Fruit fly (Drosophila melanogaster) whole organism, embryonic: ENCODE data around the gene CG42271.
A peak's percentile ranks its signal among the peaks of the same experiment; 100 is the strongest.

Experiments
- Bgb ChIP-seq: fragments of 200-800 bp; sonication (Bioruptor generic); IDR thresholded peaks from 2 replicates; pipeline ENCODE4 v1.3.6; 2022; ENCODE audit warnings: missing biosample characterization, missing genetic modification characterization; ENCODE audit not compliant: partially characterized antibody
- CG10565 ChIP-seq: fragments of 200-800 bp; sonication (Bioruptor generic); optimal IDR thresholded peaks from 3 replicates; lab custom pipeline; 2016; ENCODE audit warnings: missing biosample characterization, mild to moderate bottlenecking, missing genetic modification characterization
- CG10959 ChIP-seq: fragments of 200-800 bp; sonication (Bioruptor generic); IDR thresholded peaks from 2 replicates; pipeline ENCODE4 v1.3.6; 2022; ENCODE audit warnings: missing biosample characterization, missing genetic modification characterization
- CG11093 ChIP-seq: fragments of 200-800 bp; sonication (Bioruptor generic); IDR thresholded peaks from 3 replicates; pipeline ENCODE4 v1.3.6; 2022; ENCODE audit warnings: missing biosample characterization, missing genetic modification characterization
- CG11560 ChIP-seq: fragments of 200-800 bp; sonication (Bioruptor generic); IDR thresholded peaks from 3 replicates; pipeline ENCODE4 v1.3.6; 2022; ENCODE audit warnings: missing biosample characterization, missing genetic modification characterization
- CG12659 ChIP-seq: fragments of 200-800 bp; sonication (Bioruptor generic); optimal IDR thresholded peaks from 3 replicates; lab custom pipeline; 2017; ENCODE audit warnings: mild to moderate bottlenecking, missing biosample characterization, missing genetic modification reagents, missing genetic modification characterization
- CG14050 ChIP-seq: fragments of 200-800 bp; sonication (Bioruptor generic); IDR thresholded peaks from 3 replicates; pipeline ENCODE4 v1.3.6; 2022; ENCODE audit warnings: missing biosample characterization, missing genetic modification characterization
- CG15073 ChIP-seq: fragments of 200-800 bp; sonication (Bioruptor generic); optimal IDR thresholded peaks from 2 replicates; lab custom pipeline; 2016; ENCODE audit warnings: missing biosample characterization, missing genetic modification characterization
- CG16813 ChIP-seq: fragments of 200-800 bp; sonication (Bioruptor generic); IDR thresholded peaks from 3 replicates; pipeline ENCODE4 v1.3.6; 2022; ENCODE audit warnings: missing biosample characterization, missing genetic modification characterization; ENCODE audit not compliant: partially characterized antibody
- CG18011 ChIP-seq: fragments of 200-800 bp; sonication (Bioruptor generic); optimal IDR thresholded peaks from 2 replicates; lab custom pipeline; 2017; ENCODE audit warnings: missing biosample characterization, missing genetic modification characterization, mild to moderate bottlenecking, moderate library complexity, missing genotype
- CG2199 ChIP-seq: fragments of 200-800 bp; sonication (Bioruptor generic); IDR thresholded peaks from 3 replicates; pipeline ENCODE4 v1.3.6; 2022; ENCODE audit warnings: missing biosample characterization, missing genetic modification characterization
- CG31224 ChIP-seq: fragments of 200-800 bp; sonication (Bioruptor generic); IDR thresholded peaks from 2 replicates; pipeline ENCODE4 v1.3.6; 2022; ENCODE audit warnings: missing biosample characterization, missing genetic modification characterization
- CG3847 ChIP-seq: fragments of 200-800 bp; sonication (Bioruptor generic); IDR thresholded peaks from 2 replicates; pipeline ENCODE4 v1.3.6; 2022; ENCODE audit warnings: missing biosample characterization, missing genetic modification characterization
- CG4282 ChIP-seq: fragments of 200-800 bp; sonication (Bioruptor generic); optimal IDR thresholded peaks from 2 replicates; lab custom pipeline; 2016; ENCODE audit warnings: missing biosample characterization, missing genetic modification characterization
- CG4404 ChIP-seq: fragments of 200-800 bp; sonication (Bioruptor generic); IDR thresholded peaks from 2 replicates; pipeline ENCODE4 v1.3.6; 2022; ENCODE audit warnings: missing biosample characterization, missing genetic modification characterization
- CG4424 ChIP-seq: fragments of 200-800 bp; sonication (Bioruptor generic); optimal IDR thresholded peaks from 3 replicates; lab custom pipeline; 2016; ENCODE audit warnings: missing biosample characterization, missing genetic modification characterization
- CG4854 ChIP-seq: fragments of 200-800 bp; sonication (Bioruptor generic); optimal IDR thresholded peaks from 2 replicates; lab custom pipeline; 2016; ENCODE audit warnings: missing biosample characterization, missing genetic modification characterization, inconsistent platforms
- CG6765 ChIP-seq: fragments of 200-800 bp; sonication (Bioruptor generic); optimal IDR thresholded peaks from 3 replicates; lab custom pipeline; 2017; ENCODE audit warnings: missing biosample characterization, mild to moderate bottlenecking, missing genetic modification characterization
- CG7357 ChIP-seq: fragments of 200-800 bp; sonication (Bioruptor generic); IDR thresholded peaks from 3 replicates; pipeline ENCODE4 v1.3.6; 2022; ENCODE audit warnings: missing biosample characterization, missing genetic modification characterization
- CG7963 ChIP-seq: fragments of 200-800 bp; sonication (Bioruptor generic); IDR thresholded peaks from 3 replicates; pipeline ENCODE4 v1.3.6; 2022; ENCODE audit warnings: missing biosample characterization, missing genetic modification characterization; ENCODE audit not compliant: partially characterized antibody
- CG8478 ChIP-seq: fragments of >200 bp; optimal IDR thresholded peaks from 2 replicates; lab custom pipeline; 2018
- CG9932 ChIP-seq: fragments of 200-800 bp; sonication (Bioruptor generic); IDR thresholded peaks from 2 replicates; pipeline ENCODE4 v1.3.6; 2022; ENCODE audit warnings: missing biosample characterization, missing genetic modification characterization
- D19B ChIP-seq: fragments of 200-800 bp; sonication (Bioruptor generic); optimal IDR thresholded peaks from 2 replicates; lab custom pipeline; 2017; ENCODE audit warnings: missing biosample characterization, mild to moderate bottlenecking, missing genetic modification characterization
- Dfd ChIP-seq, 2 experiments: fragments of >200 bp; optimal IDR thresholded peaks; 2 replicates each; lab custom pipeline; 2017; ENCODE audit warnings: missing biosample characterization in 2 of 2, missing genetic modification characterization in 2 of 2
- HLHmδ ChIP-seq: fragments of 200-800 bp; sonication (Bioruptor generic); optimal IDR thresholded peaks from 2 replicates; lab custom pipeline; 2018; ENCODE audit warnings: missing biosample characterization, mild to moderate bottlenecking, missing genetic modification characterization, moderate library complexity
- Hey ChIP-seq: fragments of 200-800 bp; sonication (Bioruptor generic); optimal IDR thresholded peaks from 3 replicates; lab custom pipeline; 2018; ENCODE audit warnings: missing biosample characterization, mild to moderate bottlenecking, missing genetic modification characterization
- Hsf ChIP-seq: fragments of 200-800 bp; sonication (Bioruptor generic); optimal IDR thresholded peaks from 3 replicates; lab custom pipeline; 2016; ENCODE audit warnings: missing biosample characterization, missing genetic modification characterization
- Oaz ChIP-seq: fragments of 200-800 bp; sonication (Bioruptor generic); IDR thresholded peaks from 2 replicates; pipeline ENCODE4 v1.3.6; 2022; ENCODE audit warnings: missing biosample characterization, missing genetic modification characterization
- Side ChIP-seq: fragments of 200-800 bp; sonication (Bioruptor generic); optimal IDR thresholded peaks from 2 replicates; lab custom pipeline; 2016; ENCODE audit warnings: missing biosample characterization, missing genetic modification characterization
- TFAM ChIP-seq: fragments of 200-800 bp; sonication (Bioruptor generic); optimal IDR thresholded peaks from 2 replicates; lab custom pipeline; 2017; ENCODE audit warnings: missing biosample characterization, missing genetic modification characterization, inconsistent platforms
- Taf1 ChIP-seq: fragments of 200-800 bp; sonication (Bioruptor generic); IDR thresholded peaks from 2 replicates; pipeline ENCODE4 v1.3.6; 2022; ENCODE audit warnings: missing biosample characterization, missing genetic modification characterization
- al ChIP-seq: fragments of 200-800 bp; sonication (Bioruptor generic); IDR thresholded peaks from 2 replicates; pipeline ENCODE4 v1.3.6; 2022; ENCODE audit warnings: missing biosample characterization, missing genetic modification characterization
- aop ChIP-seq: fragments of 200-800 bp; sonication (Bioruptor generic); IDR thresholded peaks from 2 replicates; pipeline ENCODE4 v1.3.6; 2022; ENCODE audit warnings: missing biosample characterization, missing genetic modification characterization
- az2 ChIP-seq: fragments of 200-800 bp; sonication (Bioruptor generic); optimal IDR thresholded peaks from 3 replicates; lab custom pipeline; 2016; ENCODE audit warnings: missing biosample characterization, missing genetic modification characterization
- bbx ChIP-seq: fragments of 200-800 bp; sonication (Bioruptor generic); IDR thresholded peaks from 2 replicates; pipeline ENCODE4 v1.3.6; 2022; ENCODE audit warnings: missing biosample characterization, missing genetic modification characterization; ENCODE audit not compliant: partially characterized antibody
- chif ChIP-seq, 2 experiments: fragments of 200-800 bp; sonication (Bioruptor generic); optimal IDR thresholded peaks; 3 replicates each; lab custom pipeline; 2016; ENCODE audit warnings: missing biosample characterization in 2 of 2, missing genetic modification characterization in 2 of 2
- crc ChIP-seq: fragments of 200-800 bp; sonication (Bioruptor generic); optimal IDR thresholded peaks from 2 replicates; lab custom pipeline; 2016; ENCODE audit warnings: missing biosample characterization, missing genetic modification characterization
- dan ChIP-seq: fragments of 200-800 bp; sonication (Bioruptor generic); IDR thresholded peaks from 2 replicates; pipeline ENCODE4 v1.3.6; 2022; ENCODE audit warnings: missing biosample characterization, missing genetic modification characterization
- dmrt11E ChIP-seq: fragments of 200-800 bp; sonication (Bioruptor generic); optimal IDR thresholded peaks from 3 replicates; lab custom pipeline; 2018; ENCODE audit warnings: missing biosample characterization, mild to moderate bottlenecking, missing genetic modification characterization, moderate library complexity
- ems ChIP-seq: fragments of 200-800 bp; sonication (Bioruptor generic); optimal IDR thresholded peaks from 3 replicates; lab custom pipeline; 2016; ENCODE audit warnings: missing biosample characterization, missing genetic modification characterization
- ham ChIP-seq: fragments of 200-800 bp; sonication (Bioruptor generic); IDR thresholded peaks from 2 replicates; pipeline ENCODE4 v1.3.6; 2022; ENCODE audit warnings: missing biosample characterization, missing genetic modification characterization
- knrl ChIP-seq: fragments of 200-800 bp; sonication (Bioruptor generic); IDR thresholded peaks from 3 replicates; pipeline ENCODE4 v1.3.6; 2022; ENCODE audit warnings: missing biosample characterization, missing genetic modification characterization; ENCODE audit not compliant: partially characterized antibody
- pan ChIP-seq, 4 experiments: fragments of >200 bp in 3 of 4; fragments of 200-800 bp in 1 of 4; sonication (Bioruptor generic) in 1 of 4; optimal IDR thresholded peaks in 3 of 4; IDR thresholded peaks in 1 of 4; 2 replicates each; pipeline versions ENCODE4 v1.3.6 to Lab custom; 2017 to 2022; ENCODE audit warnings: missing biosample characterization in 2 of 4, missing genetic modification characterization in 2 of 4, mixed read lengths in 1 of 4
- sens ChIP-seq: fragments of 200-800 bp; sonication (Bioruptor generic); peaks from one replicate; lab custom pipeline; 2016; ENCODE audit warnings: missing biosample characterization, missing genetic modification characterization
- slbo ChIP-seq: fragments of 200-800 bp; sonication (Bioruptor generic); IDR thresholded peaks from 2 replicates; pipeline ENCODE4 v1.3.6; 2022; ENCODE audit warnings: missing biosample characterization, missing genetic modification characterization
- slp2 ChIP-seq: fragments of 200-800 bp; sonication (Bioruptor generic); optimal IDR thresholded peaks from 2 replicates; lab custom pipeline; 2016; ENCODE audit warnings: missing biosample characterization, missing genetic modification characterization
- sr ChIP-seq: fragments of 200-800 bp; sonication (Bioruptor generic); IDR thresholded peaks from 3 replicates; pipeline ENCODE4 v1.3.6; 2022; ENCODE audit warnings: missing biosample characterization, missing genetic modification characterization
- tgo ChIP-seq: fragments of 200-800 bp; sonication (Bioruptor generic); IDR thresholded peaks from 3 replicates; pipeline ENCODE4 v1.3.6; 2022; ENCODE audit warnings: missing biosample characterization, missing genetic modification characterization
- trh ChIP-seq: fragments of 200-800 bp; sonication (Bioruptor generic); optimal IDR thresholded peaks from 2 replicates; lab custom pipeline; 2016; ENCODE audit warnings: missing biosample characterization, missing genetic modification characterization
- vnd ChIP-seq: fragments of 200-800 bp; sonication (Bioruptor generic); IDR thresholded peaks from 3 replicates; pipeline ENCODE4 v1.3.6; 2022; ENCODE audit warnings: missing biosample characterization, missing genetic modification characterization; ENCODE audit not compliant: partially characterized antibody

The CG42271 gene

dm6 chrX:14237873-14238394 is 4.1 kb upstream of the CG42271 start, which contains the start of the genes Fbxl4 and Dus2 (continued):
- TF ChIP-seq Hsf (GFP tag; lab: Kevin White, UChicago) (peak; percentile 96), az2 (peak; percentile 95), CG8478 (lab: Kevin White, UChicago) (no peak), CG11093 (GFP tag; lab: Robert Waterston, UW) (peak; percentile 85), Taf1 (GFP tag; lab: Robert Waterston, UW) (peak; percentile 74; the same call in 1 of the 2 replicates), chif (GFP tag; optimal IDR thresholded peaks at IDR 0.05; lab: Kevin White, UChicago) (peak; percentile 92 to 95), HLHmδ (GFP tag; lab: Kevin White, UChicago) (peak; percentile 11), crc (peak; percentile 49), CG2199 (peak; percentile 88), vnd (peak; percentile 42; the same call in 1 of the 3 replicates), dan (GFP tag; lab: Robert Waterston, UW) (peak; percentile 87), CG31224 (peak; percentile 84), slbo (GFP tag; lab: Robert Waterston, UW) (peak; percentile 96), D19B (no peak), Hey (tag; lab: Kevin White, UChicago) (peak; percentile 48), sens (GFP tag; lab: Kevin White, UChicago) (peak; percentile 98), Dfd (GFP tag; optimal IDR thresholded peaks at IDR 0.05; lab: Kevin White, UChicago) (no peak), CG10959 (GFP tag; lab: Robert Waterston, UW) (peak; percentile 94), sr (GFP tag; lab: Robert Waterston, UW) (peak; percentile 72; the same call in 2 of the 3 replicates), CG4404 (GFP tag; lab: Robert Waterston, UW) (peak; percentile 94), al (GFP tag; lab: Robert Waterston, UW) (peak; percentile 81), bbx (GFP tag; lab: Robert Waterston, UW) (peak; percentile 38; the same call in 1 of the 2 replicates), tgo (GFP tag; lab: Robert Waterston, UW) (peak; percentile 92), trh (peak; percentile 74), ems (GFP tag; lab: Kevin White, UChicago) (peak; percentile 90), knrl (GFP tag; lab: Robert Waterston, UW) (peak; percentile 69; the same call in 2 of the 3 replicates), CG4282 (GFP tag; lab: Kevin White, UChicago) (peak; percentile 67), CG7357 (GFP tag; lab: Robert Waterston, UW) (peak; percentile 86), aop (GFP tag; lab: Robert Waterston, UW) (peak; percentile 81), slp2 (GFP tag; lab: Kevin White, UChicago) (peak; percentile 88), CG11560 (tag; lab: Robert Waterston, UW) (peak; percentile 81), CG3847 (peak; percentile 95), CG18011 (GFP tag; lab: Kevin White, UChicago) (peak; percentile 80), CG15073 (GFP tag; lab: Kevin White, UChicago) (peak; percentile 39), Bgb (GFP tag; lab: Robert Waterston, UW) (peak; percentile 58; the same call in 1 of the 2 replicates), TFAM (GFP tag; lab: Kevin White, UChicago) (peak; percentile 62), CG14050 (GFP tag; lab: Robert Waterston, UW) (peak; percentile 82), pan (optimal IDR thresholded peaks at IDR 0.05; lab: Kevin White, UChicago) (no peak), pan (GFP tag; optimal IDR thresholded peaks at IDR 0.05 in 1 of 2, IDR thresholded peaks at IDR 0.05 in 1 of 2) (peak in 1 of 2 experiments; percentile 93), dmrt11E (tag; lab: Kevin White, UChicago) (peak; percentile 95), Side (GFP tag; lab: Kevin White, UChicago) (peak; percentile 88), CG6765 (GFP tag; lab: Kevin White, UChicago) (peak; percentile 85), CG9932 (GFP tag; lab: Robert Waterston, UW) (peak; percentile 94), CG4424 (GFP tag; lab: Kevin White, UChicago) (peak; percentile 95), CG16813 (peak; percentile 35; the same call in 1 of the 3 replicates), ham (GFP tag; lab: Robert Waterston, UW) (peak; percentile 56; the same call in 1 of the 2 replicates), CG10565 (GFP tag; lab: Kevin White, UChicago) (peak; percentile 67), CG7963 (GFP tag; lab: Robert Waterston, UW) (no peak; the same call in 2 of the 3 replicates), Oaz (GFP tag; lab: Robert Waterston, UW) (peak; percentile 86), CG12659 (GFP tag; lab: Kevin White, UChicago) (peak; percentile 94), CG4854 (peak; percentile 89)
